Worm (Caenorhabditis elegans) whole organism, L2 larva: Measurements from ENCODE around the gene R05H10.3.

ENCODE experiments used
- alr-1 ChIP-seq: fragments of 150-350 bp; optimal IDR thresholded peaks from 2 replicates; lab custom pipeline; 2014; ENCODE audit warnings: missing biosample characterization, missing genetic modification characterization
- ama-1 ChIP-seq: fragments of 150-350 bp; optimal IDR thresholded peaks from 2 replicates; lab custom pipeline; 2018; ENCODE audit warnings: inconsistent platforms
- ceh-82 ChIP-seq: fragments of 150-350 bp; optimal IDR thresholded peaks from 2 replicates; lab custom pipeline; 2014; ENCODE audit warnings: missing biosample characterization, missing genetic modification characterization
- lin-13 ChIP-seq: fragments of 150-350 bp; optimal IDR thresholded peaks from 2 replicates; lab custom pipeline; 2014; ENCODE audit warnings: missing biosample characterization, missing genetic modification reagents, missing genetic modification characterization
- nhr-11 ChIP-seq: fragments of 150-350 bp; optimal IDR thresholded peaks from 2 replicates; lab custom pipeline; 2014; ENCODE audit warnings: missing biosample characterization, missing genetic modification characterization
- peb-1 ChIP-seq: fragments of 150-350 bp; optimal IDR thresholded peaks from 2 replicates; lab custom pipeline; 2014; ENCODE audit warnings: missing biosample characterization, missing genetic modification characterization
- snpc-4 ChIP-seq: fragments of 150-350 bp; optimal IDR thresholded peaks from 2 replicates; lab custom pipeline; 2014; ENCODE audit warnings: missing biosample characterization, missing genetic modification characterization
- unc-39 ChIP-seq: fragments of 150-350 bp; optimal IDR thresholded peaks from 2 replicates; lab custom pipeline; 2014; ENCODE audit warnings: missing biosample characterization, missing genetic modification characterization
- unc-62 ChIP-seq: fragments of 150-350 bp; optimal IDR thresholded peaks from 2 replicates; lab custom pipeline; 2014; ENCODE audit warnings: missing biosample characterization, missing genetic modification reagents, missing genetic modification characterization
- zag-1 ChIP-seq: fragments of 150-350 bp; optimal IDR thresholded peaks from 2 replicates; lab custom pipeline; 2014; ENCODE audit warnings: missing biosample characterization, missing genetic modification characterization

DNA sequence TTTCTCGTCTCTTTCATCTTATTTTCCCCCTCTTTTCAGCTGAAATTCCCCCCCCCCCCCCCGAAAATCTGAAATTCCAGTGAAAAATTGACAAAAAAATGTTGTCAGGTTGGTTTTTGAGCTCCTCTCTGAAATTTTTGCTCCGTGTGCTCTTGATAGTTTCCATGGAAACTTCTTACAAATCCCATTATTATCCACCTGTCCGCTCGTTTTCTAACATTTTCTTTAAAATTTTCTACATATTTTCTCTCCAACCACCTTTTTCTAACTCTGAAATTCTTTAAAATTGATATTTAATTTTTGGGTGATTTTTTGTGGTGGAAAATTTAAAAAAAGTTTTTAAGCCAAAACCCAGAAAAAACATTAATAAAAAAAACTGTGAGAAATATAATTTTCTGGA, 3.1 kb upstream of the R05H10.3 start, which contains the start of gene gpx-2:
- TF ChIP-seq unc-39 (tag; lab: Kevin White, UChicago) = no peak
- no peak for TF ChIP-seq unc-62
- no peak for TF ChIP-seq lin-13 (GFP tag; lab: Kevin White, UChicago)
- no peak for TF ChIP-seq alr-1 (tag; lab: Kevin White, UChicago)
- TF ChIP-seq peb-1 = no peak
- TF ChIP-seq nhr-11 (tag; lab: Kevin White, UChicago) = no peak
- TF ChIP-seq ama-1 (lab: Kevin White, UChicago) = no peak
- no peak for TF ChIP-seq ceh-82 (tag; lab: Kevin White, UChicago)
- no peak for TF ChIP-seq zag-1 (tag; lab: Kevin White, UChicago)
- TF ChIP-seq snpc-4 (tag; lab: Kevin White, UChicago) = no peak
